Worm (Caenorhabditis elegans) whole organism, L3 larva: ENCODE results near the gene F49H12.3.

Experiments used
- daf-12 ChIP-seq: fragments of 150-350 bp; optimal IDR thresholded peaks from 2 replicates; lab custom pipeline; 2014; ENCODE audit warnings: missing biosample characterization, missing genetic modification reagents, missing genetic modification characterization
- lin-15B ChIP-seq: fragments of 150-350 bp; optimal IDR thresholded peaks from 2 replicates; lab custom pipeline; 2014; ENCODE audit warnings: missing biosample characterization, missing genetic modification characterization
- lin-39 ChIP-seq: fragments of 150-350 bp; optimal IDR thresholded peaks from 2 replicates; lab custom pipeline; 2018; ENCODE audit warnings: missing biosample characterization, missing genetic modification reagents, missing genetic modification characterization
- pqm-1 ChIP-seq: fragments of 150-350 bp; optimal IDR thresholded peaks from 2 replicates; lab custom pipeline; 2017; ENCODE audit warnings: missing biosample characterization, missing genetic modification characterization, inconsistent platforms
- unc-39 ChIP-seq: sonication (generic microtip); optimal IDR thresholded peaks from 4 replicates; lab custom pipeline; 2017; ENCODE audit warnings: missing biosample characterization, missing genetic modification characterization

- TF ChIP-seq daf-12 (tag; lab: Kevin White, UChicago) (no peak), pqm-1 (tag; lab: Kevin White, UChicago) (no peak), unc-39 (tag; lab: Kevin White, UChicago) (no peak), lin-15B (tag; lab: Kevin White, UChicago) (no peak), lin-39 (tag; lab: Kevin White, UChicago) (no peak)
Measured at ce11 chrX:2039358-2039757, 44.8 kb upstream of the F49H12.3 start, which contains the start of gene smex-2.
